Worm (Caenorhabditis elegans) whole organism, L4 larva: ENCODE data around the gene F27B3.6.
A peak's percentile ranks its signal among the peaks of the same experiment; 100 is the strongest.
"Not testable (repeated sequence)": the region's sequence is repeated elsewhere in the genome, so short reads cannot be mapped to it uniquely, and the experiment has no call there.

Source experiments
- D1046.2 ChIP-seq: fragments of 200-800 bp; sonication (Bioruptor generic); IDR thresholded peaks from 2 replicates; pipeline ENCODE4 v1.3.6; 2022; ENCODE audit warnings: missing genetic modification characterization, missing compliant biosample characterization
- F37D6.2 ChIP-seq: sonication (generic microtip); optimal IDR thresholded peaks from 2 replicates; lab custom pipeline; 2016; ENCODE audit warnings: mild to moderate bottlenecking, missing genetic modification characterization, missing compliant biosample characterization
- T20F7.1 ChIP-seq: fragments of 200-800 bp; sonication (Bioruptor generic); optimal IDR thresholded peaks from 2 replicates; lab custom pipeline; 2018; ENCODE audit warnings: mild to moderate bottlenecking, missing genetic modification characterization, missing compliant biosample characterization
- T26A8.4 ChIP-seq: fragments of 200-800 bp; sonication (Bioruptor generic); IDR thresholded peaks from 2 replicates; pipeline ENCODE4 v1.3.6; 2022; ENCODE audit warnings: missing genetic modification characterization, missing compliant biosample characterization
- Y48G9A.11 ChIP-seq: fragments of 200-800 bp; sonication (Bioruptor generic); IDR thresholded peaks from 2 replicates; pipeline ENCODE4 v1.3.6; 2022; ENCODE audit warnings: missing genetic modification reagents, missing genetic modification characterization, missing compliant biosample characterization
- Y75B8A.6 ChIP-seq: fragments of 200-800 bp; sonication (Bioruptor generic); IDR thresholded peaks from 2 replicates; pipeline ENCODE4 v1.3.6; 2022; ENCODE audit warnings: missing genetic modification reagents, missing genetic modification characterization, missing compliant biosample characterization
- ZK337.2 ChIP-seq: fragments of 200-800 bp; sonication (Bioruptor generic); IDR thresholded peaks from 2 replicates; pipeline ENCODE4 v1.3.6; 2022; ENCODE audit warnings: missing genetic modification reagents, missing genetic modification characterization, missing compliant biosample characterization
- aha-1 ChIP-seq: fragments of 150-350 bp; peaks from one replicate; lab custom pipeline; 2014; ENCODE audit warnings: missing biosample characterization, missing genetic modification characterization
- arid-1 ChIP-seq: fragments of 200-800 bp; sonication (Bioruptor generic); conservative IDR thresholded peaks from 2 replicates; pipeline ENCODE4 v1.3.6; 2022; ENCODE audit warnings: missing genetic modification reagents, missing genetic modification characterization, missing compliant biosample characterization
- ceh-20 ChIP-seq: fragments of 200-800 bp; sonication (Bioruptor generic); IDR thresholded peaks from 2 replicates; pipeline ENCODE4 v1.3.6; 2022; ENCODE audit warnings: missing genetic modification reagents, missing genetic modification characterization, missing compliant biosample characterization
- ceh-44 ChIP-seq: fragments of 200-800 bp; sonication (Bioruptor generic); IDR thresholded peaks from 2 replicates; pipeline ENCODE4 v1.3.6; 2022; ENCODE audit warnings: missing genetic modification reagents, missing genetic modification characterization, missing compliant biosample characterization
- ctbp-1 ChIP-seq: fragments of 200-800 bp; sonication (Bioruptor generic); IDR thresholded peaks from 2 replicates; pipeline ENCODE4 v1.3.6; 2022; ENCODE audit warnings: missing genetic modification reagents, missing genetic modification characterization, missing compliant biosample characterization
- daf-16 ChIP-seq, 3 experiments: sonication (generic microtip); optimal IDR thresholded peaks; 2 replicates each; lab custom pipeline; 2016 to 2017; ENCODE audit warnings: missing genetic modification characterization in 3 of 3, missing genetic modification reagents in 3 of 3, mild to moderate bottlenecking in 2 of 3, missing compliant biosample characterization in 2 of 3, missing biosample characterization in 1 of 3, moderate library complexity in 1 of 3
- daf-19 ChIP-seq: fragments of 200-800 bp; sonication (Bioruptor generic); conservative IDR thresholded peaks from 2 replicates; pipeline ENCODE4 v1.3.6; 2022; ENCODE audit warnings: missing genetic modification characterization, missing compliant biosample characterization
- dmd-6 ChIP-seq: fragments of 200-800 bp; sonication (Bioruptor generic); IDR thresholded peaks from 2 replicates; pipeline ENCODE4 v1.3.6; 2022; ENCODE audit warnings: missing genetic modification reagents, missing genetic modification characterization, missing compliant biosample characterization
- dmd-9 ChIP-seq: fragments of 200-800 bp; sonication (Bioruptor generic); IDR thresholded peaks from 2 replicates; pipeline ENCODE4 v1.3.6; 2022; ENCODE audit warnings: missing genetic modification reagents, missing genetic modification characterization, missing compliant biosample characterization
- dpl-1 ChIP-seq: fragments of 150-350 bp; optimal IDR thresholded peaks from 2 replicates; lab custom pipeline; 2014; ENCODE audit warnings: missing biosample characterization, missing genetic modification reagents, missing genetic modification characterization
- dve-1 ChIP-seq: sonication (generic microtip); optimal IDR thresholded peaks from 2 replicates; lab custom pipeline; 2017; ENCODE audit warnings: antibody characterized with exemption, mild to moderate bottlenecking, missing genetic modification characterization, missing compliant biosample characterization; ENCODE audit not compliant: insufficient read depth
- egl-43 ChIP-seq: fragments of 200-800 bp; sonication (Bioruptor generic); IDR thresholded peaks from 2 replicates; pipeline ENCODE4 v1.3.6; 2022; ENCODE audit warnings: missing genetic modification reagents, missing genetic modification characterization, missing compliant biosample characterization
- hif-1 ChIP-seq, 2 experiments: sonication (generic microtip); optimal IDR thresholded peaks; 2 replicates each; lab custom pipeline; 2016 to 2017; ENCODE audit warnings: missing compliant biosample characterization in 2 of 2, missing genetic modification characterization in 2 of 2, missing genetic modification reagents in 2 of 2, missing genotype in 2 of 2, mild to moderate bottlenecking in 1 of 2
- hlh-11 ChIP-seq: fragments of 200-800 bp; sonication (Bioruptor generic); optimal IDR thresholded peaks from 2 replicates; lab custom pipeline; 2018; ENCODE audit warnings: mild to moderate bottlenecking, missing genetic modification characterization, missing compliant biosample characterization
- hlh-30 ChIP-seq: sonication (generic microtip); optimal IDR thresholded peaks from 2 replicates; lab custom pipeline; 2017; ENCODE audit warnings: antibody characterized with exemption, mild to moderate bottlenecking, missing genetic modification characterization, missing compliant biosample characterization; ENCODE audit not compliant: insufficient read depth
- hmg-1.1 ChIP-seq: fragments of 200-800 bp; sonication (Bioruptor generic); IDR thresholded peaks from 2 replicates; pipeline ENCODE4 v1.3.6; 2022; ENCODE audit warnings: missing genetic modification reagents, missing genetic modification characterization, missing compliant biosample characterization
- lin-13 ChIP-seq: fragments of 150-350 bp; optimal IDR thresholded peaks from 2 replicates; lab custom pipeline; 2014; ENCODE audit warnings: missing biosample characterization, missing genetic modification reagents, missing genetic modification characterization
- lin-38 ChIP-seq: fragments of 200-800 bp; sonication (Bioruptor generic); IDR thresholded peaks from 2 replicates; pipeline ENCODE4 v1.3.6; 2022; ENCODE audit warnings: missing genetic modification reagents, missing genetic modification characterization, missing compliant biosample characterization
- lsy-2 ChIP-seq, 2 experiments: fragments of 150-350 bp in 1 of 2; sonication (generic microtip) in 1 of 2; optimal IDR thresholded peaks; 2 replicates each; lab custom pipeline; 2014 to 2017; ENCODE audit warnings: missing biosample characterization in 2 of 2, missing genetic modification characterization in 2 of 2
- madf-9 ChIP-seq: fragments of 200-800 bp; sonication (Bioruptor generic); conservative IDR thresholded peaks from 2 replicates; pipeline ENCODE4 v1.3.6; 2022; ENCODE audit warnings: missing genetic modification reagents, missing genetic modification characterization, missing compliant biosample characterization
- mep-1 ChIP-seq: fragments of 150-350 bp; sonication (generic microtip); optimal IDR thresholded peaks from 3 replicates; lab custom pipeline; 2014; ENCODE audit warnings: missing biosample characterization, missing genetic modification characterization
- mes-2 ChIP-seq: sonication (generic microtip); optimal IDR thresholded peaks from 2 replicates; lab custom pipeline; 2016; ENCODE audit warnings: missing genotype, mild to moderate bottlenecking, missing genetic modification characterization, missing compliant biosample characterization; ENCODE audit not compliant: poor library complexity, severe bottlenecking
- mxl-2 ChIP-seq: fragments of 200-800 bp; sonication (Bioruptor generic); conservative IDR thresholded peaks from 2 replicates; pipeline ENCODE4 v1.3.6; 2022; ENCODE audit warnings: missing genetic modification reagents, missing genetic modification characterization, missing compliant biosample characterization
- mxl-3 ChIP-seq: fragments of 200-800 bp; sonication (Bioruptor generic); optimal IDR thresholded peaks from 2 replicates; lab custom pipeline; 2018; ENCODE audit warnings: mild to moderate bottlenecking, missing genetic modification characterization, missing compliant biosample characterization
- nhr-28 ChIP-seq: fragments of 150-350 bp; optimal IDR thresholded peaks from 2 replicates; lab custom pipeline; 2014; ENCODE audit warnings: missing biosample characterization, missing genetic modification characterization
- nhr-42 ChIP-seq: fragments of 200-800 bp; sonication (Bioruptor generic); IDR thresholded peaks from 2 replicates; pipeline ENCODE4 v1.3.6; 2022; ENCODE audit warnings: missing genetic modification characterization, missing compliant biosample characterization
- nhr-77 ChIP-seq: fragments of 150-350 bp; optimal IDR thresholded peaks from 2 replicates; lab custom pipeline; 2014; ENCODE audit warnings: missing biosample characterization, missing genetic modification characterization
- pha-4 ChIP-seq, 2 experiments: fragments of 150-350 bp in 1 of 2; fragments of 200-800 bp in 1 of 2; sonication (Bioruptor generic) in 1 of 2; IDR thresholded peaks in 1 of 2; optimal IDR thresholded peaks in 1 of 2; 2 replicates each; pipeline versions ENCODE4 v1.3.6 to Lab custom; 2014 to 2022; ENCODE audit warnings: missing genetic modification characterization in 2 of 2, missing genetic modification reagents in 2 of 2, missing biosample characterization in 1 of 2, missing compliant biosample characterization in 1 of 2
- rbr-2 ChIP-seq: sonication (generic microtip); optimal IDR thresholded peaks from 2 replicates; lab custom pipeline; 2016; ENCODE audit warnings: missing genotype, missing genetic modification characterization, missing compliant biosample characterization
- saeg-2 ChIP-seq: fragments of 200-800 bp; sonication (Bioruptor generic); IDR thresholded peaks from 2 replicates; pipeline ENCODE4 v1.3.6; 2022; ENCODE audit warnings: missing genetic modification reagents, missing genetic modification characterization, missing compliant biosample characterization
- tag-97 ChIP-seq: fragments of 200-800 bp; sonication (Bioruptor generic); IDR thresholded peaks from 2 replicates; pipeline ENCODE4 v1.3.6; 2022; ENCODE audit warnings: missing genetic modification characterization, missing compliant biosample characterization
- tra-1 ChIP-seq: fragments of 200-800 bp; sonication (Bioruptor generic); IDR thresholded peaks from 2 replicates; pipeline ENCODE4 v1.3.6; 2022; ENCODE audit warnings: missing genetic modification reagents, missing genetic modification characterization, missing compliant biosample characterization
- unc-130 ChIP-seq: sonication (generic microtip); optimal IDR thresholded peaks from 2 replicates; lab custom pipeline; 2016; ENCODE audit warnings: missing genetic modification reagents, missing genetic modification characterization, missing compliant biosample characterization
- unc-62 ChIP-seq, 3 experiments: fragments of 150-350 bp in 1 of 3; sonication (generic microtip); optimal IDR thresholded peaks in 2 of 3; peaks in 1 of 3; 1 replicate in 1 of 3; 2 replicates in 2 of 3; lab custom pipeline; 2014 to 2017; ENCODE audit warnings: missing biosample characterization in 3 of 3, missing genetic modification characterization in 3 of 3, missing genetic modification reagents in 3 of 3, missing genotype in 1 of 3
- vab-7 ChIP-seq: fragments of 200-800 bp; sonication (Bioruptor generic); IDR thresholded peaks from 2 replicates; pipeline ENCODE4 v1.3.6; 2022; ENCODE audit warnings: missing genetic modification reagents, missing genetic modification characterization, missing compliant biosample characterization
- zfp-2 ChIP-seq: sonication (generic microtip); optimal IDR thresholded peaks from 2 replicates; lab custom pipeline; 2016; ENCODE audit warnings: mild to moderate bottlenecking, missing genetic modification characterization, missing compliant biosample characterization
- zfp-3 ChIP-seq: fragments of 200-800 bp; sonication (Bioruptor generic); conservative IDR thresholded peaks from 2 replicates; pipeline ENCODE4 v1.3.6; 2022; ENCODE audit warnings: missing genetic modification reagents, missing genetic modification characterization, missing compliant biosample characterization

The F27B3.6 gene

ce11 chrIII:6551187-6552058 lies 27.0 kb downstream of the F27B3.6 start, which contains the start of gene C09E7.7:
C09E7.7 (minus strand) TSS chrIII:6551243.
- peak; percentile 85 for TF ChIP-seq nhr-42 (GFP tag; lab: Robert Waterston, UW)
- peak; percentile 57 for TF ChIP-seq T20F7.1
- peak; percentile 2 for TF ChIP-seq nhr-28
- peak; percentile 61 for TF ChIP-seq rbr-2 (tag; lab: Kevin White, UChicago)
- TF ChIP-seq dmd-9 (GFP tag; lab: Robert Waterston, UW) = peak; percentile 49; the same call in 1 of the 2 replicates
- peak; percentile 55 for TF ChIP-seq hlh-30 (tag; lab: Kevin White, UChicago)
- TF ChIP-seq ceh-44 (GFP tag; lab: Robert Waterston, UW) = peak; percentile 77
- TF ChIP-seq daf-19 = 0 out of 2 replicates have a peak, but pooled peaks have one; percentile 28
- peak; percentile 62 for TF ChIP-seq dmd-6 (GFP tag; lab: Robert Waterston, UW)
- peak; percentile 35 for TF ChIP-seq mxl-3
- peak; percentile 77 for TF ChIP-seq mep-1
- TF ChIP-seq aha-1 (tag; lab: Kevin White, UChicago) = peak; percentile 95
- TF ChIP-seq hif-1 (tag; optimal IDR thresholded peaks at IDR 0.05; lab: Kevin White, UChicago) = peak in 1 of 2 experiments; percentile 51
- TF ChIP-seq egl-43 = peak; percentile 66
- TF ChIP-seq unc-62 (GFP tag; optimal IDR thresholded peaks at IDR 0.05 in 1 of 2; lab: Kevin White, UChicago) = peak in 1 of 2 experiments; percentile 63
- not testable (repeated sequence) for TF ChIP-seq unc-62 (tag; optimal IDR thresholded peaks at IDR 0.05; lab: Kevin White, UChicago)
- peak; percentile 84 for TF ChIP-seq mes-2
- peak; percentile 79 for TF ChIP-seq ZK337.2
- TF ChIP-seq vab-7 (GFP tag; lab: Robert Waterston, UW) = peak; percentile 68
- TF ChIP-seq lin-38 (GFP tag; lab: Robert Waterston, UW) = peak; percentile 76
- peak; percentile 7 for TF ChIP-seq dve-1 (tag; lab: Kevin White, UChicago)
- TF ChIP-seq pha-4 (GFP tag; IDR thresholded peaks at IDR 0.05; lab: Robert Waterston, UW) = peak; percentile 55; the same call in 1 of the 2 replicates
- TF ChIP-seq pha-4 (tag; optimal IDR thresholded peaks at IDR 0.05; lab: Kevin White, UChicago) = peak; percentile 22
- TF ChIP-seq nhr-77 (tag; lab: Kevin White, UChicago) = peak; percentile 30
- TF ChIP-seq T26A8.4 (GFP tag; lab: Robert Waterston, UW) = peak; percentile 69
- peak; percentile 77 for TF ChIP-seq hmg-1.1 (GFP tag; lab: Robert Waterston, UW)
- TF ChIP-seq madf-9 (GFP tag; lab: Robert Waterston, UW) = peak; percentile 56
- TF ChIP-seq ceh-20 = peak; percentile 65; the same call in 1 of the 2 replicates
- peak; percentile 69 for TF ChIP-seq hlh-11 (tag; lab: Kevin White, UChicago)
- peak in 1 of 2 experiments; percentile 25 for TF ChIP-seq daf-16 (GFP tag; optimal IDR thresholded peaks at IDR 0.05; lab: Kevin White, UChicago)
- peak; percentile 37 for TF ChIP-seq daf-16 (tag; optimal IDR thresholded peaks at IDR 0.05; lab: Kevin White, UChicago)
- 0 out of 2 replicates have a peak, but pooled peaks have one; percentile 26 for TF ChIP-seq saeg-2 (GFP tag; lab: Robert Waterston, UW)
- TF ChIP-seq lsy-2 (tag; optimal IDR thresholded peaks at IDR 0.05; lab: Kevin White, UChicago) = peak; percentile 39 to 43
- peak; percentile 71; the same call in 1 of the 2 replicates for TF ChIP-seq ctbp-1
- peak; percentile 42; the same call in 1 of the 2 replicates for TF ChIP-seq zfp-3
- peak; percentile 55; the same call in 1 of the 2 replicates for TF ChIP-seq arid-1 (GFP tag; lab: Robert Waterston, UW)
- 0 out of 2 replicates have a peak, but pooled peaks have one; percentile 14 for TF ChIP-seq Y48G9A.11 (GFP tag; lab: Robert Waterston, UW)
- 0 out of 2 replicates have a peak, but pooled peaks have one; percentile 14 for TF ChIP-seq Y75B8A.6 (GFP tag; lab: Robert Waterston, UW)
- TF ChIP-seq dpl-1 (GFP tag; lab: Kevin White, UChicago) = peak; percentile 48
- 0 out of 2 replicates have a peak, but pooled peaks have one; percentile 44 for TF ChIP-seq tag-97
- peak; percentile 10 for TF ChIP-seq zfp-2 (tag; lab: Kevin White, UChicago)
- peak; percentile 58 for TF ChIP-seq F37D6.2
- peak; percentile 49 for TF ChIP-seq unc-130 (GFP tag; lab: Kevin White, UChicago)
- peak; percentile 15; the same call in 1 of the 2 replicates for TF ChIP-seq mxl-2 (GFP tag; lab: Robert Waterston, UW)
- TF ChIP-seq tra-1 (GFP tag; lab: Robert Waterston, UW) = peak; percentile 55; the same call in 1 of the 2 replicates
- TF ChIP-seq D1046.2 = peak; percentile 54; the same call in 1 of the 2 replicates
- peak; percentile 6 for TF ChIP-seq lin-13 (GFP tag; lab: Kevin White, UChicago)
